Fruit fly (Drosophila melanogaster) whole organism, embryonic: ENCODE data around the gene kairos.

Experiments
- Abd-B ChIP-seq: fragments of 200-800 bp; sonication (Bioruptor generic); optimal IDR thresholded peaks from 2 replicates; lab custom pipeline; 2018; ENCODE audit warnings: missing biosample characterization, mild to moderate bottlenecking, missing genetic modification characterization, moderate library complexity
- Aef1 ChIP-seq: fragments of 200-800 bp; sonication (Bioruptor generic); IDR thresholded peaks from 3 replicates; pipeline ENCODE4 v1.3.6; 2022; ENCODE audit warnings: missing biosample characterization, missing genetic modification characterization
- Atf-2 ChIP-seq: fragments of 200-800 bp; sonication (Bioruptor generic); optimal IDR thresholded peaks from 2 replicates; lab custom pipeline; 2016; ENCODE audit warnings: missing biosample characterization, missing genetic modification characterization
- BEAF-32 ChIP-seq: fragments of 200-800 bp; sonication (Bioruptor generic); optimal IDR thresholded peaks from 3 replicates; lab custom pipeline; 2017; ENCODE audit warnings: missing biosample characterization, missing genetic modification characterization, mild to moderate bottlenecking, moderate library complexity, missing genetic modification reagents
- Bdp1 ChIP-seq: fragments of 200-800 bp; sonication (Bioruptor generic); optimal IDR thresholded peaks from 3 replicates; lab custom pipeline; 2016; ENCODE audit warnings: missing biosample characterization, missing genetic modification characterization
- Bteb2 ChIP-seq: fragments of 200-800 bp; sonication (Bioruptor generic); optimal IDR thresholded peaks from 2 replicates; lab custom pipeline; 2016; ENCODE audit warnings: missing biosample characterization, missing genetic modification characterization
- C15 ChIP-seq: fragments of 200-800 bp; sonication (Bioruptor generic); IDR thresholded peaks from 3 replicates; pipeline ENCODE4 v1.3.6; 2022; ENCODE audit warnings: missing biosample characterization, missing genetic modification characterization
- CG1024 ChIP-seq: fragments of 200-800 bp; sonication (Bioruptor generic); IDR thresholded peaks from 2 replicates; pipeline ENCODE4 v1.3.6; 2022; ENCODE audit warnings: missing biosample characterization, missing genetic modification characterization
- CG10321 ChIP-seq: fragments of 200-800 bp; sonication (Bioruptor generic); IDR thresholded peaks from 2 replicates; pipeline ENCODE4 v1.3.6; 2022; ENCODE audit warnings: missing biosample characterization, missing genetic modification characterization
- CG17568 ChIP-seq: fragments of 200-800 bp; sonication (Bioruptor generic); optimal IDR thresholded peaks from 2 replicates; lab custom pipeline; 2018; ENCODE audit warnings: missing biosample characterization, mild to moderate bottlenecking, missing genetic modification characterization, moderate library complexity
- CG2199 ChIP-seq: fragments of 200-800 bp; sonication (Bioruptor generic); IDR thresholded peaks from 3 replicates; pipeline ENCODE4 v1.3.6; 2022; ENCODE audit warnings: missing biosample characterization, missing genetic modification characterization
- CG31365 ChIP-seq: fragments of 200-800 bp; sonication (Bioruptor generic); optimal IDR thresholded peaks from 2 replicates; lab custom pipeline; 2018; ENCODE audit warnings: missing biosample characterization, mild to moderate bottlenecking, missing genetic modification characterization
- CG3407 ChIP-seq: fragments of 200-800 bp; sonication (Bioruptor generic); optimal IDR thresholded peaks from 2 replicates; lab custom pipeline; 2018; ENCODE audit warnings: missing biosample characterization, mild to moderate bottlenecking, missing genetic modification characterization
- CG34376 ChIP-seq: fragments of 200-800 bp; sonication (Bioruptor generic); optimal IDR thresholded peaks from 2 replicates; lab custom pipeline; 2018; ENCODE audit warnings: missing biosample characterization, mild to moderate bottlenecking, missing genetic modification characterization
- CG34422 ChIP-seq: fragments of 200-800 bp; sonication (Bioruptor generic); IDR thresholded peaks from 3 replicates; pipeline ENCODE4 v1.3.6; 2022; ENCODE audit warnings: missing biosample characterization, missing genetic modification characterization
- CG6175 ChIP-seq: fragments of 200-800 bp; sonication (Bioruptor generic); IDR thresholded peaks from 3 replicates; pipeline ENCODE4 v1.3.6; 2022; ENCODE audit warnings: missing biosample characterization, missing genetic modification characterization
- CG6813 ChIP-seq: fragments of 200-800 bp; sonication (Bioruptor generic); optimal IDR thresholded peaks from 2 replicates; lab custom pipeline; 2017; ENCODE audit warnings: missing biosample characterization, missing genetic modification characterization, mild to moderate bottlenecking, moderate library complexity, missing genetic modification reagents
- CG7987 ChIP-seq: fragments of 200-800 bp; sonication (Bioruptor generic); optimal IDR thresholded peaks from 2 replicates; lab custom pipeline; 2018; ENCODE audit warnings: missing biosample characterization, mild to moderate bottlenecking, missing genetic modification characterization, moderate library complexity
- CG8478 ChIP-seq: fragments of >200 bp; optimal IDR thresholded peaks from 2 replicates; lab custom pipeline; 2018
- CG9727 ChIP-seq: fragments of 200-800 bp; sonication (Bioruptor generic); optimal IDR thresholded peaks from 3 replicates; lab custom pipeline; 2017; ENCODE audit warnings: missing biosample characterization, mild to moderate bottlenecking, missing genetic modification characterization
- CG9797 ChIP-seq: fragments of 200-800 bp; sonication (Bioruptor generic); optimal IDR thresholded peaks from 3 replicates; lab custom pipeline; 2018; ENCODE audit warnings: missing biosample characterization, mild to moderate bottlenecking, missing genetic modification characterization
- CG9876 ChIP-seq: fragments of 200-800 bp; sonication (Bioruptor generic); optimal IDR thresholded peaks from 2 replicates; lab custom pipeline; 2016; ENCODE audit warnings: missing biosample characterization, missing genetic modification characterization
- Gug ChIP-seq: fragments of 200-800 bp; sonication (Bioruptor generic); IDR thresholded peaks from 4 replicates; pipeline ENCODE4 v1.3.6; 2022; ENCODE audit warnings: missing biosample characterization, missing genetic modification characterization
- Hand ChIP-seq: fragments of 200-800 bp; sonication (Bioruptor generic); optimal IDR thresholded peaks from 2 replicates; lab custom pipeline; 2017; ENCODE audit warnings: mild to moderate bottlenecking, missing biosample characterization, missing genetic modification reagents, missing genetic modification characterization
- HmgZ ChIP-seq: fragments of 200-800 bp; sonication (Bioruptor generic); optimal IDR thresholded peaks from 2 replicates; lab custom pipeline; 2018; ENCODE audit warnings: missing biosample characterization, mild to moderate bottlenecking, missing genetic modification characterization
- Hsf ChIP-seq: fragments of 200-800 bp; sonication (Bioruptor generic); optimal IDR thresholded peaks from 3 replicates; lab custom pipeline; 2016; ENCODE audit warnings: missing biosample characterization, missing genetic modification characterization
- Mad ChIP-seq: fragments of 200-800 bp; sonication (Bioruptor generic); optimal IDR thresholded peaks from 2 replicates; lab custom pipeline; 2016; ENCODE audit warnings: missing biosample characterization, missing genetic modification characterization
- Med ChIP-seq: fragments of 200-800 bp; sonication (Bioruptor generic); peaks from one replicate; lab custom pipeline; 2016; ENCODE audit warnings: missing biosample characterization, missing genetic modification characterization, mild to moderate bottlenecking, inconsistent platforms, moderate library complexity
- Nf-YC ChIP-seq: fragments of 200-800 bp; optimal IDR thresholded peaks from 3 replicates; lab custom pipeline; 2019; ENCODE audit warnings: missing biosample characterization, mild to moderate bottlenecking, missing genetic modification characterization, moderate library complexity
- NfI ChIP-seq: fragments of 200-800 bp; sonication (Bioruptor generic); optimal IDR thresholded peaks from 3 replicates; lab custom pipeline; 2018; ENCODE audit warnings: missing biosample characterization, mild to moderate bottlenecking, missing genetic modification characterization, moderate library complexity
- Poxn ChIP-seq: fragments of 200-800 bp; sonication (Bioruptor generic); IDR thresholded peaks from 2 replicates; pipeline ENCODE4 v1.3.6; 2022; ENCODE audit warnings: missing biosample characterization, missing genetic modification characterization
- Sox102F ChIP-seq: fragments of 200-800 bp; sonication (Bioruptor generic); optimal IDR thresholded peaks from 2 replicates; lab custom pipeline; 2018; ENCODE audit warnings: missing biosample characterization, mild to moderate bottlenecking, missing genetic modification characterization, moderate library complexity
- Taf1 ChIP-seq: fragments of 200-800 bp; sonication (Bioruptor generic); IDR thresholded peaks from 2 replicates; pipeline ENCODE4 v1.3.6; 2022; ENCODE audit warnings: missing biosample characterization, missing genetic modification characterization
- Vsx1 ChIP-seq: fragments of 200-800 bp; sonication (Bioruptor generic); optimal IDR thresholded peaks from 2 replicates; lab custom pipeline; 2017; ENCODE audit warnings: missing biosample characterization, mild to moderate bottlenecking, missing genetic modification characterization, missing genetic modification reagents
- chif ChIP-seq, 2 experiments: fragments of 200-800 bp; sonication (Bioruptor generic); optimal IDR thresholded peaks; 3 replicates each; lab custom pipeline; 2016; ENCODE audit warnings: missing biosample characterization in 2 of 2, missing genetic modification characterization in 2 of 2
- cwo ChIP-seq: fragments of 200-800 bp; sonication (Bioruptor generic); optimal IDR thresholded peaks from 3 replicates; lab custom pipeline; 2017; ENCODE audit warnings: missing biosample characterization, missing genetic modification characterization, mild to moderate bottlenecking, moderate library complexity, missing genetic modification reagents
- danr ChIP-seq: fragments of 200-800 bp; sonication (Bioruptor generic); IDR thresholded peaks from 2 replicates; pipeline ENCODE4 v1.3.6; 2022; ENCODE audit warnings: missing biosample characterization, missing genetic modification characterization
- dati ChIP-seq: fragments of 200-800 bp; sonication (Bioruptor generic); IDR thresholded peaks from 2 replicates; pipeline ENCODE4 v1.3.6; 2022; ENCODE audit warnings: missing biosample characterization, missing genetic modification characterization
- dmrt99B ChIP-seq: fragments of 200-800 bp; sonication (Bioruptor generic); optimal IDR thresholded peaks from 2 replicates; lab custom pipeline; 2018; ENCODE audit warnings: missing biosample characterization, mild to moderate bottlenecking, missing genetic modification characterization, moderate library complexity
- ewg ChIP-seq: fragments of 200-800 bp; sonication (Bioruptor generic); optimal IDR thresholded peaks from 3 replicates; lab custom pipeline; 2017; ENCODE audit warnings: mild to moderate bottlenecking, missing biosample characterization, missing genetic modification reagents, missing genetic modification characterization
- luna ChIP-seq: fragments of 200-800 bp; sonication (Bioruptor generic); optimal IDR thresholded peaks from 2 replicates; lab custom pipeline; 2016; ENCODE audit warnings: missing biosample characterization, missing genetic modification characterization
- peb ChIP-seq: fragments of 200-800 bp; sonication (Bioruptor generic); IDR thresholded peaks from 2 replicates; pipeline ENCODE4 v1.3.6; 2022; ENCODE audit warnings: missing biosample characterization, missing genetic modification characterization
- run ChIP-seq: fragments of 200-800 bp; sonication (Bioruptor generic); optimal IDR thresholded peaks from 3 replicates; lab custom pipeline; 2018; ENCODE audit warnings: missing biosample characterization, mild to moderate bottlenecking, missing genetic modification characterization
- ssp ChIP-seq: fragments of 200-800 bp; sonication (Bioruptor generic); IDR thresholded peaks from 2 replicates; pipeline ENCODE4 v1.3.6; 2022; ENCODE audit warnings: missing biosample characterization, missing genetic modification characterization
- sug ChIP-seq: fragments of 200-800 bp; optimal IDR thresholded peaks from 2 replicates; lab custom pipeline; 2019; ENCODE audit warnings: missing biosample characterization, mild to moderate bottlenecking, missing genetic modification characterization, moderate library complexity
- tgo ChIP-seq: fragments of 200-800 bp; sonication (Bioruptor generic); IDR thresholded peaks from 3 replicates; pipeline ENCODE4 v1.3.6; 2022; ENCODE audit warnings: missing biosample characterization, missing genetic modification characterization
- tx ChIP-seq: fragments of 200-800 bp; sonication (Bioruptor generic); optimal IDR thresholded peaks from 2 replicates; lab custom pipeline; 2016; ENCODE audit warnings: missing biosample characterization, missing genetic modification characterization
- vvl ChIP-seq: fragments of 200-800 bp; sonication (Bioruptor generic); IDR thresholded peaks from 2 replicates; pipeline ENCODE4 v1.3.6; 2022; ENCODE audit warnings: missing biosample characterization, missing genetic modification characterization
- zf30C ChIP-seq: fragments of 200-800 bp; sonication (Bioruptor generic); optimal IDR thresholded peaks from 3 replicates; lab custom pipeline; 2018; ENCODE audit warnings: missing biosample characterization, mild to moderate bottlenecking, missing genetic modification characterization

The kairos gene

DNA sequence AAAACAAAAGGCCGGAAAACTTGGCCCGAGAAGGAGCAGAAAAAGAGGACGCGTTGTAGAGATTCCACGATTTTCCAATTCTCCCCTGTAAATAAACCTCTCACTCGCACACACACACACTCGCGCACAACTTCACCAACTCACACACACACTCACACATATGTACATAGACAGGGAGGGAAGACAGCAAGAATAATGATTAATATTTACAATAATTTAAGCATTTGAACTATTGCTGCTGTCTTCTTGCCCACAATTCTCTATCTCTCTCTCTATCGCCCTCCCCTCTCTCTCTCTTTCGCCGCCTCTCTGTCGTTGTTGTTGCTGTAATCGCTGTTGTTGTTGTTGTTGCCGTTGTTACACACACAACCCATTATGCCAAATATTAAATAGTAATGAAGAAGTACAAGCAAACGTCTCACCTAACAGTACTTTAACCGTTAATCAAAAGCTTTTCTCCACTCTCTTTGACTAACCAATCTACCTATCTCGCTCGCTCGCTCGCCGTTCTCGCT, 18.5 kb upstream of the kairos start (continued):
- TF ChIP-seq Nf-YC (tag; lab: Kevin White, UChicago) (peak; percentile 5), ewg (no peak), cwo (GFP tag; lab: Kevin White, UChicago) (no peak), dati (GFP tag; lab: Robert Waterston, UW) (no peak), chif (GFP tag; optimal IDR thresholded peaks at IDR 0.05; lab: Kevin White, UChicago) (no peak), Atf-2 (no peak), tgo (GFP tag; lab: Robert Waterston, UW) (no peak), CG34376 (GFP tag; lab: Kevin White, UChicago) (peak; percentile 43), CG8478 (peak; percentile 78), vvl (GFP tag; lab: Robert Waterston, UW) (peak; percentile 37; the same call in 1 of the 2 replicates), CG1024 (GFP tag; lab: Robert Waterston, UW) (no peak), danr (GFP tag; lab: Robert Waterston, UW) (no peak), CG9727 (no peak), HmgZ (tag; lab: Kevin White, UChicago) (peak; percentile 9), Med (peak; percentile 48), BEAF-32 (GFP tag; lab: Kevin White, UChicago) (no peak), CG31365 (no peak), sug (tag; lab: Kevin White, UChicago) (no peak), Hsf (GFP tag; lab: Kevin White, UChicago) (no peak), CG9797 (no peak)

DNA sequence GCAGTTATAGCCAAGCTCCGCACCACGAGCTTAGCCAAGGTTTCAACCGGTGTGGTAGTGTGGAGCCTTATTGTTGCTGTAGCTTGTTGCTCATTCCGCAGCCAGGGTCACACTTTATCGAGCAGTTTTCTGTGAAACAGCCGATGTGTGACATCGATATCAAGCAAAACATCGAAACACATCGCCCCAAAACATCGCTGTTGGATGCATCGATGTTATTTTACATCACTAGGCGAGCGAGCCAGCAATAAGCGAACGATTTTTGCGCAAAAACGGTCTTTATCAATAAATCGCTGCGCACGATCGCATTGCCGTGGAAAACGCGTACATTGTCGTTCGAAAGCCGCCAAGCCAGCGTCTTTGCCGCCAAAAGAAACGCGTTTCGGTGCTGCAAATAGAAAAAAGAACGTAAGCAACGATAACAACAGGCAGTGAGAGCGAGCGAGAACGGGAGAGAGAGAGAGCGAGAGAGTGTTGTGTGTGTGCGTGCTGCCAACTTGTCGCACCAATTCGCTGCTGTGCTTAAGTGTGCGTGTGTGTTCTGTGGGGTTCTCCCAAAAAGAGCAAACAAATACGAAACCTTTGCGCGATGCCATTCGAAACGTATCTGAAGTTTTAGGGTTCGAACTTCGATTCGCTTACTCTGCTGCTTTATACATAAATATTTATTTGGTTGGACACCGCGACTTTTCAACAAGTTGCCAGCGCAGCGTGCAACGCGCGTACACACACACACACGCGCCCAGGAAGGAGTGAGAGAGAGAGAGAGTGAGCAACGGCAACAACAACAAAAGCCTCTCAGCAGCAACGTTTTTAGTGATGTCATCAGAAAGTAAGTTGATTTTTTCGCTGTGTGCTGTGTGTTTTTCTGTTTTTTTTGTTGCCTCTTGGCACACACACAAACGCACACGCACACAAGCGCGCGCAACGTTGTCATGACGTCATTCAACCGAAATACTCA, 15.1 kb upstream of the kairos start:
- TF ChIP-seq Hand (GFP tag; lab: Kevin White, UChicago) (peak; percentile 45), C15 (GFP tag; lab: Robert Waterston, UW) (no peak), luna (GFP tag; lab: Kevin White, UChicago) (peak; percentile 11), CG3407 (GFP tag; lab: Kevin White, UChicago) (no peak), CG17568 (GFP tag; lab: Kevin White, UChicago) (no peak), CG34422 (GFP tag; lab: Robert Waterston, UW) (0 out of 3 replicates have a peak, but pooled peaks have one; percentile 14), NfI (GFP tag; lab: Kevin White, UChicago) (peak; percentile 22), CG7987 (GFP tag; lab: Kevin White, UChicago) (no peak), Abd-B (peak; percentile 13), ssp (GFP tag; lab: Robert Waterston, UW) (peak; percentile 52), CG6813 (GFP tag; lab: Kevin White, UChicago) (no peak), Mad (GFP tag; lab: Kevin White, UChicago) (no peak), CG2199 (GFP tag; lab: Robert Waterston, UW) (no peak), Taf1 (no peak), dmrt99B (no peak), Bteb2 (GFP tag; lab: Kevin White, UChicago) (no peak), CG9876 (GFP tag; lab: Kevin White, UChicago) (no peak), zf30C (GFP tag; lab: Kevin White, UChicago) (peak; percentile 79), Aef1 (GFP tag; lab: Robert Waterston, UW) (peak; percentile 87), run (tag; lab: Kevin White, UChicago) (no peak), peb (no peak), Vsx1 (GFP tag; lab: Kevin White, UChicago) (no peak), CG6175 (peak; percentile 45; the same call in 1 of the 3 replicates), CG10321 (GFP tag; lab: Robert Waterston, UW) (no peak), HmgZ (tag; lab: Kevin White, UChicago) (peak; percentile 66), Sox102F (no peak), Poxn (GFP tag; lab: Robert Waterston, UW) (no peak), Gug (peak; percentile 66; the same call in 2 of the 4 replicates), tx (no peak), chif (GFP tag; optimal IDR thresholded peaks at IDR 0.05; lab: Kevin White, UChicago) (peak in 1 of 2 experiments; percentile 28), Bdp1 (GFP tag; lab: Kevin White, UChicago) (peak; percentile 47)
